Fruit fly (Drosophila melanogaster) whole organism, embryonic: ENCODE measurements around the gene EAChm.
A peak's percentile ranks its signal among the peaks of the same experiment; 100 is the strongest.

Experiments
- Adf1 ChIP-seq: fragments of 200-800 bp; sonication (Bioruptor generic); IDR thresholded peaks from 2 replicates; pipeline ENCODE4 v1.3.6; 2022; ENCODE audit warnings: missing biosample characterization, missing genetic modification characterization
- CG10274 ChIP-seq: fragments of 200-800 bp; sonication (Bioruptor generic); optimal IDR thresholded peaks from 3 replicates; lab custom pipeline; 2017; ENCODE audit warnings: missing biosample characterization, mild to moderate bottlenecking, missing genetic modification characterization
- CG10366 ChIP-seq: fragments of 200-800 bp; sonication (Bioruptor generic); IDR thresholded peaks from 2 replicates; pipeline ENCODE4 v1.3.6; 2022; ENCODE audit warnings: missing biosample characterization, missing genetic modification characterization
- CG10462 ChIP-seq: fragments of 200-800 bp; sonication (Bioruptor generic); optimal IDR thresholded peaks from 2 replicates; lab custom pipeline; 2016; ENCODE audit warnings: missing biosample characterization, missing genetic modification characterization
- CG13296 ChIP-seq: fragments of 200-800 bp; sonication (Bioruptor generic); optimal IDR thresholded peaks from 3 replicates; lab custom pipeline; 2018; ENCODE audit warnings: missing biosample characterization, mild to moderate bottlenecking, missing genetic modification characterization
- CG14050 ChIP-seq: fragments of 200-800 bp; sonication (Bioruptor generic); IDR thresholded peaks from 3 replicates; pipeline ENCODE4 v1.3.6; 2022; ENCODE audit warnings: missing biosample characterization, missing genetic modification characterization
- CG15479 ChIP-seq: fragments of 200-800 bp; sonication (Bioruptor generic); optimal IDR thresholded peaks from 3 replicates; lab custom pipeline; 2019; ENCODE audit warnings: missing biosample characterization, mild to moderate bottlenecking, missing genetic modification characterization, moderate library complexity
- CG16863 ChIP-seq: fragments of 200-800 bp; sonication (Bioruptor generic); optimal IDR thresholded peaks from 3 replicates; lab custom pipeline; 2016; ENCODE audit warnings: missing biosample characterization, missing genetic modification characterization
- CG17359 ChIP-seq: fragments of 200-800 bp; sonication (Bioruptor generic); optimal IDR thresholded peaks from 3 replicates; lab custom pipeline; 2018; ENCODE audit warnings: missing biosample characterization, mild to moderate bottlenecking, missing genetic modification characterization, moderate library complexity
- CG17829 ChIP-seq: fragments of 200-800 bp; optimal IDR thresholded peaks from 2 replicates; lab custom pipeline; 2019; ENCODE audit warnings: missing biosample characterization, mild to moderate bottlenecking, missing genetic modification characterization, moderate library complexity
- CG2120 ChIP-seq: fragments of 200-800 bp; sonication (Bioruptor generic); optimal IDR thresholded peaks from 3 replicates; lab custom pipeline; 2016; ENCODE audit warnings: missing biosample characterization, missing genetic modification characterization
- CG2712 ChIP-seq: fragments of 200-800 bp; optimal IDR thresholded peaks from 3 replicates; lab custom pipeline; 2019; ENCODE audit warnings: missing biosample characterization, mild to moderate bottlenecking, missing genetic modification characterization, moderate library complexity
- CG30431 ChIP-seq: fragments of 200-800 bp; sonication (Bioruptor generic); optimal IDR thresholded peaks from 2 replicates; lab custom pipeline; 2017; ENCODE audit warnings: missing biosample characterization, missing genetic modification characterization
- CG3847 ChIP-seq: fragments of 200-800 bp; sonication (Bioruptor generic); IDR thresholded peaks from 2 replicates; pipeline ENCODE4 v1.3.6; 2022; ENCODE audit warnings: missing biosample characterization, missing genetic modification characterization
- CG4404 ChIP-seq: fragments of 200-800 bp; sonication (Bioruptor generic); IDR thresholded peaks from 2 replicates; pipeline ENCODE4 v1.3.6; 2022; ENCODE audit warnings: missing biosample characterization, missing genetic modification characterization
- CG5180 ChIP-seq: fragments of 200-800 bp; sonication (Bioruptor generic); optimal IDR thresholded peaks from 3 replicates; lab custom pipeline; 2017; ENCODE audit warnings: missing biosample characterization, missing genetic modification characterization, mild to moderate bottlenecking, moderate library complexity, missing genetic modification reagents
- CG6765 ChIP-seq: fragments of 200-800 bp; sonication (Bioruptor generic); optimal IDR thresholded peaks from 3 replicates; lab custom pipeline; 2017; ENCODE audit warnings: missing biosample characterization, mild to moderate bottlenecking, missing genetic modification characterization
- CG7839 ChIP-seq: fragments of 200-800 bp; sonication (Bioruptor generic); optimal IDR thresholded peaks from 3 replicates; lab custom pipeline; 2018; ENCODE audit warnings: missing biosample characterization, mild to moderate bottlenecking, missing genetic modification characterization, moderate library complexity
- CG7987 ChIP-seq: fragments of 200-800 bp; sonication (Bioruptor generic); optimal IDR thresholded peaks from 2 replicates; lab custom pipeline; 2018; ENCODE audit warnings: missing biosample characterization, mild to moderate bottlenecking, missing genetic modification characterization, moderate library complexity
- CG8765 ChIP-seq: fragments of 200-800 bp; sonication (Bioruptor generic); IDR thresholded peaks from 2 replicates; pipeline ENCODE4 v1.3.6; 2022; ENCODE audit warnings: missing biosample characterization, missing genetic modification characterization
- D ChIP-seq, 2 experiments: fragments of 200-800 bp in 1 of 2; fragments of >200 bp in 1 of 2; sonication (Bioruptor generic) in 1 of 2; optimal IDR thresholded peaks; 2 replicates in 1 of 2; 3 replicates in 1 of 2; lab custom pipeline; 2017; ENCODE audit warnings: mild to moderate bottlenecking in 1 of 2, missing biosample characterization in 1 of 2, missing genetic modification characterization in 1 of 2, missing genetic modification reagents in 1 of 2
- Dad ChIP-seq: fragments of 200-800 bp; sonication (Bioruptor generic); optimal IDR thresholded peaks from 3 replicates; lab custom pipeline; 2016; ENCODE audit warnings: missing biosample characterization, missing genetic modification characterization
- Dek ChIP-seq: fragments of 200-800 bp; sonication (Bioruptor generic); optimal IDR thresholded peaks from 3 replicates; lab custom pipeline; 2019; ENCODE audit warnings: missing biosample characterization, mild to moderate bottlenecking, missing genetic modification characterization, moderate library complexity
- Dip3 ChIP-seq: fragments of 200-800 bp; sonication (Bioruptor generic); optimal IDR thresholded peaks from 3 replicates; lab custom pipeline; 2016; ENCODE audit warnings: missing biosample characterization, missing genetic modification characterization
- Hey ChIP-seq: fragments of 200-800 bp; sonication (Bioruptor generic); optimal IDR thresholded peaks from 3 replicates; lab custom pipeline; 2018; ENCODE audit warnings: missing biosample characterization, mild to moderate bottlenecking, missing genetic modification characterization
- Hmr ChIP-seq: fragments of 200-800 bp; sonication (Bioruptor generic); optimal IDR thresholded peaks from 3 replicates; lab custom pipeline; 2017; ENCODE audit warnings: mild to moderate bottlenecking, missing biosample characterization, missing genetic modification reagents, missing genetic modification characterization
- Hr3 ChIP-seq: fragments of 200-800 bp; sonication (Bioruptor generic); optimal IDR thresholded peaks from 3 replicates; lab custom pipeline; 2016; ENCODE audit warnings: missing biosample characterization, missing genetic modification characterization
- Med ChIP-seq: fragments of 200-800 bp; sonication (Bioruptor generic); peaks from one replicate; lab custom pipeline; 2016; ENCODE audit warnings: missing biosample characterization, missing genetic modification characterization, mild to moderate bottlenecking, inconsistent platforms, moderate library complexity
- Mes4 ChIP-seq: fragments of 200-800 bp; sonication (Bioruptor generic); optimal IDR thresholded peaks from 2 replicates; lab custom pipeline; 2016; ENCODE audit warnings: missing biosample characterization, missing genetic modification characterization
- Spps ChIP-seq: fragments of 200-800 bp; sonication (Bioruptor generic); optimal IDR thresholded peaks from 2 replicates; lab custom pipeline; 2018; ENCODE audit warnings: missing biosample characterization, mild to moderate bottlenecking, missing genetic modification characterization
- Stat92E ChIP-seq, 3 experiments: fragments of >200 bp in 2 of 3; fragments of 200-800 bp in 1 of 3; sonication (Bioruptor generic) in 1 of 3; optimal IDR thresholded peaks; 2 replicates each; lab custom pipeline; 2017 to 2019; ENCODE audit warnings: missing biosample characterization in 3 of 3, missing genetic modification characterization in 3 of 3, mild to moderate bottlenecking in 1 of 3, moderate library complexity in 1 of 3
- cg ChIP-seq: fragments of 200-800 bp; sonication (Bioruptor generic); optimal IDR thresholded peaks from 3 replicates; lab custom pipeline; 2019; ENCODE audit warnings: missing biosample characterization, mild to moderate bottlenecking, missing genetic modification characterization, moderate library complexity
- crol ChIP-seq: fragments of 200-800 bp; sonication (Bioruptor generic); IDR thresholded peaks from 2 replicates; pipeline ENCODE4 v1.3.6; 2022; ENCODE audit warnings: missing biosample characterization, missing genetic modification characterization
- gfzf ChIP-seq: fragments of 200-800 bp; sonication (Bioruptor generic); optimal IDR thresholded peaks from 2 replicates; lab custom pipeline; 2016; ENCODE audit warnings: missing biosample characterization, mild to moderate bottlenecking, missing genetic modification characterization, moderate library complexity
- grn ChIP-seq: fragments of 200-800 bp; sonication (Bioruptor generic); optimal IDR thresholded peaks from 3 replicates; lab custom pipeline; 2017; ENCODE audit warnings: missing biosample characterization, missing genetic modification characterization
- hb ChIP-seq: fragments of 200-800 bp; sonication (Bioruptor generic); IDR thresholded peaks from 3 replicates; pipeline ENCODE4 v1.3.6; 2022; ENCODE audit warnings: missing biosample characterization, missing genetic modification characterization; ENCODE audit not compliant: partially characterized antibody
- nerfin-1 ChIP-seq: fragments of 200-800 bp; sonication (Bioruptor generic); optimal IDR thresholded peaks from 3 replicates; lab custom pipeline; 2019; ENCODE audit warnings: missing biosample characterization, mild to moderate bottlenecking, missing genetic modification characterization, moderate library complexity
- nom ChIP-seq: fragments of 200-800 bp; sonication (Bioruptor generic); optimal IDR thresholded peaks from 2 replicates; lab custom pipeline; 2017; ENCODE audit warnings: missing biosample characterization, missing genetic modification characterization, mild to moderate bottlenecking, moderate library complexity, missing genetic modification reagents
- oc ChIP-seq: fragments of 200-800 bp; sonication (Bioruptor generic); optimal IDR thresholded peaks from 2 replicates; lab custom pipeline; 2018; ENCODE audit warnings: missing biosample characterization, mild to moderate bottlenecking, missing genetic modification characterization, moderate library complexity
- repo ChIP-seq: fragments of 200-800 bp; sonication (Bioruptor generic); optimal IDR thresholded peaks from 2 replicates; lab custom pipeline; 2016; ENCODE audit warnings: missing biosample characterization, missing genetic modification characterization
- ro ChIP-seq: fragments of 200-800 bp; sonication (Bioruptor generic); IDR thresholded peaks from 2 replicates; pipeline ENCODE4 v1.3.6; 2022; ENCODE audit warnings: missing biosample characterization, missing genetic modification characterization
- sens ChIP-seq: fragments of 200-800 bp; sonication (Bioruptor generic); peaks from one replicate; lab custom pipeline; 2016; ENCODE audit warnings: missing biosample characterization, missing genetic modification characterization
- tna ChIP-seq: fragments of 200-800 bp; sonication (Bioruptor generic); IDR thresholded peaks from 2 replicates; pipeline ENCODE4 v1.3.6; 2022; ENCODE audit warnings: missing biosample characterization, missing genetic modification characterization; ENCODE audit not compliant: partially characterized antibody
- trem ChIP-seq: fragments of 200-800 bp; optimal IDR thresholded peaks from 3 replicates; lab custom pipeline; 2019; ENCODE audit warnings: missing biosample characterization, mild to moderate bottlenecking, missing genetic modification characterization, moderate library complexity
- twi ChIP-seq: fragments of 200-800 bp; optimal IDR thresholded peaks from 2 replicates; lab custom pipeline; 2019; ENCODE audit warnings: missing biosample characterization, mild to moderate bottlenecking, missing genetic modification characterization, moderate library complexity

EAChm gene

dm6 chr3L:15098659-15099512 lies 44.3 kb downstream of the EAChm start (continued):
- TF ChIP-seq CG10274 (GFP tag; lab: Kevin White, UChicago) (peak; percentile 31), crol (GFP tag; lab: Robert Waterston, UW) (no peak; the same call in 1 of the 2 replicates), CG5180 (peak; percentile 66), grn (GFP tag; lab: Kevin White, UChicago) (peak; percentile 38), CG7987 (GFP tag; lab: Kevin White, UChicago) (peak; percentile 67), D (optimal IDR thresholded peaks at IDR 0.05; lab: Kevin White, UChicago) (no peak), D (GFP tag; optimal IDR thresholded peaks at IDR 0.05; lab: Kevin White, UChicago) (peak; percentile 93), nom (peak; percentile 85), CG10366 (GFP tag; lab: Robert Waterston, UW) (peak; percentile 64), Stat92E (GFP tag; optimal IDR thresholded peaks at IDR 0.05; lab: Kevin White, UChicago) (peak in 1 of 3 experiments; percentile 45), CG3847 (GFP tag; lab: Robert Waterston, UW) (no peak), gfzf (GFP tag; lab: Kevin White, UChicago) (no peak), tna (GFP tag; lab: Robert Waterston, UW) (no peak), CG17829 (tag; lab: Kevin White, UChicago) (peak; percentile 97), CG17359 (tag; lab: Kevin White, UChicago) (peak; percentile 91), CG10462 (GFP tag; lab: Kevin White, UChicago) (peak; percentile 37), CG2712 (tag; lab: Kevin White, UChicago) (peak; percentile 97), CG13296 (peak; percentile 95)

- peak; percentile 24; the same call in 1 of the 2 replicates for TF ChIP-seq CG8765 (GFP tag; lab: Robert Waterston, UW)
- peak; percentile 1 for TF ChIP-seq cg
- TF ChIP-seq twi: peak; percentile 4
- TF ChIP-seq CG15479 (GFP tag; lab: Kevin White, UChicago): peak; percentile 28
- no peak for TF ChIP-seq Mes4 (GFP tag; lab: Kevin White, UChicago)
- TF ChIP-seq trem (tag; lab: Kevin White, UChicago): no peak
- peak; percentile 4 for TF ChIP-seq Hey (tag; lab: Kevin White, UChicago)
Measured at dm6 chr3L:15099541-15099940, 45.0 kb downstream of the EAChm start.

dm6 chr3L:15100983-15101382 lies 46.4 kb downstream of the EAChm start:
- TF ChIP-seq Adf1 (GFP tag; lab: Robert Waterston, UW): peak; percentile 52; the same call in 1 of the 2 replicates
- TF ChIP-seq CG4404: no peak
- TF ChIP-seq Med: no peak
- no peak for TF ChIP-seq ro
- peak; percentile 0 for TF ChIP-seq cg
- TF ChIP-seq Hr3 (GFP tag; lab: Kevin White, UChicago): no peak
- TF ChIP-seq Dad (GFP tag; lab: Kevin White, UChicago): no peak
- TF ChIP-seq oc (tag; lab: Kevin White, UChicago): peak; percentile 12
- peak; percentile 15 for TF ChIP-seq D (optimal IDR thresholded peaks at IDR 0.05; lab: Kevin White, UChicago)
- no peak for TF ChIP-seq D (GFP tag; optimal IDR thresholded peaks at IDR 0.05; lab: Kevin White, UChicago)
- no peak for TF ChIP-seq Spps
- TF ChIP-seq CG13296: no peak
- TF ChIP-seq CG7839: no peak
- no peak for TF ChIP-seq CG30431 (GFP tag; lab: Kevin White, UChicago)
- no peak for TF ChIP-seq hb
- no peak for TF ChIP-seq repo (GFP tag; lab: Kevin White, UChicago)
- no peak for TF ChIP-seq Dip3
- TF ChIP-seq CG16863 (GFP tag; lab: Kevin White, UChicago): no peak
- TF ChIP-seq CG14050: no peak
- TF ChIP-seq CG6765: no peak
- TF ChIP-seq CG2120 (GFP tag; lab: Kevin White, UChicago): no peak
- TF ChIP-seq nerfin-1 (tag; lab: Kevin White, UChicago): no peak
- no peak for TF ChIP-seq Dek (tag; lab: Kevin White, UChicago)
- TF ChIP-seq Hmr (GFP tag; lab: Kevin White, UChicago): no peak
- TF ChIP-seq sens (GFP tag; lab: Kevin White, UChicago): peak; percentile 56
